Worm (Caenorhabditis elegans) whole organism, L2 larva: ENCODE results near the gene Y66A7A.7.

Source experiments
- C34F6.9 ChIP-seq: fragments of 150-350 bp; optimal IDR thresholded peaks from 2 replicates; lab custom pipeline; 2014; ENCODE audit warnings: missing biosample characterization, missing genetic modification characterization
- F13H6.1 ChIP-seq: sonication (generic microtip); optimal IDR thresholded peaks from 2 replicates; lab custom pipeline; 2016; ENCODE audit warnings: missing genetic modification characterization, missing compliant biosample characterization
- ZK546.5 ChIP-seq: sonication (generic microtip); optimal IDR thresholded peaks from 2 replicates; lab custom pipeline; 2017; ENCODE audit warnings: missing biosample characterization, missing genetic modification characterization
- alr-1 ChIP-seq: fragments of 150-350 bp; optimal IDR thresholded peaks from 2 replicates; lab custom pipeline; 2014; ENCODE audit warnings: missing biosample characterization, missing genetic modification characterization
- ama-1 ChIP-seq: fragments of 150-350 bp; optimal IDR thresholded peaks from 2 replicates; lab custom pipeline; 2018; ENCODE audit warnings: inconsistent platforms
- blmp-1 ChIP-seq: sonication (generic microtip); optimal IDR thresholded peaks from 2 replicates; lab custom pipeline; 2017; ENCODE audit warnings: missing genetic modification characterization, mild to moderate bottlenecking, missing compliant biosample characterization, antibody characterized with exemption, moderate library complexity; ENCODE audit not compliant: insufficient read depth
- ceh-82 ChIP-seq: fragments of 150-350 bp; optimal IDR thresholded peaks from 2 replicates; lab custom pipeline; 2014; ENCODE audit warnings: missing biosample characterization, missing genetic modification characterization
- crh-2 ChIP-seq: sonication (generic microtip); optimal IDR thresholded peaks from 2 replicates; lab custom pipeline; 2017; ENCODE audit warnings: missing biosample characterization, missing genetic modification characterization
- egl-27 ChIP-seq: sonication (generic microtip); optimal IDR thresholded peaks from 3 replicates; lab custom pipeline; 2017; ENCODE audit warnings: missing biosample characterization, missing genetic modification reagents, missing genetic modification characterization
- elt-1 ChIP-seq: fragments of 150-350 bp; optimal IDR thresholded peaks from 2 replicates; lab custom pipeline; 2014; ENCODE audit warnings: missing biosample characterization, missing genetic modification characterization
- elt-3 ChIP-seq: sonication (generic microtip); optimal IDR thresholded peaks from 2 replicates; lab custom pipeline; 2017; ENCODE audit warnings: missing biosample characterization, missing genetic modification characterization
- fos-1 ChIP-seq: fragments of 150-350 bp; optimal IDR thresholded peaks from 2 replicates; lab custom pipeline; 2014; ENCODE audit warnings: missing biosample characterization, missing genetic modification characterization
- gmeb-1 ChIP-seq: fragments of 150-350 bp; optimal IDR thresholded peaks from 2 replicates; lab custom pipeline; 2014; ENCODE audit warnings: missing biosample characterization, missing genetic modification characterization
- lin-13 ChIP-seq: fragments of 150-350 bp; optimal IDR thresholded peaks from 2 replicates; lab custom pipeline; 2014; ENCODE audit warnings: missing biosample characterization, missing genetic modification reagents, missing genetic modification characterization
- lin-39 ChIP-seq: fragments of 150-350 bp; optimal IDR thresholded peaks from 2 replicates; lab custom pipeline; 2014; ENCODE audit warnings: missing biosample characterization, missing genetic modification reagents, missing genetic modification characterization
- lsy-2 ChIP-seq, 2 experiments: fragments of 150-350 bp in 1 of 2; sonication (generic microtip) in 1 of 2; optimal IDR thresholded peaks; 2 replicates each; lab custom pipeline; 2014 to 2017; ENCODE audit warnings: missing biosample characterization in 2 of 2, missing genetic modification characterization in 2 of 2
- mab-5 ChIP-seq: fragments of 150-350 bp; optimal IDR thresholded peaks from 2 replicates; lab custom pipeline; 2014; ENCODE audit warnings: missing biosample characterization, missing genetic modification characterization
- mdl-1 ChIP-seq, 2 experiments: fragments of 150-350 bp in 1 of 2; sonication (generic microtip) in 1 of 2; optimal IDR thresholded peaks; 2 replicates each; lab custom pipeline; 2017; ENCODE audit warnings: missing biosample characterization in 2 of 2, missing genetic modification characterization in 2 of 2
- nhr-10 ChIP-seq: sonication (generic microtip); optimal IDR thresholded peaks from 2 replicates; lab custom pipeline; 2017; ENCODE audit warnings: missing biosample characterization, missing genetic modification characterization
- nhr-11 ChIP-seq: fragments of 150-350 bp; optimal IDR thresholded peaks from 2 replicates; lab custom pipeline; 2014; ENCODE audit warnings: missing biosample characterization, missing genetic modification characterization
- nhr-12 ChIP-seq: fragments of 150-350 bp; optimal IDR thresholded peaks from 2 replicates; lab custom pipeline; 2014; ENCODE audit warnings: missing biosample characterization, missing genetic modification characterization
- nhr-21 ChIP-seq: fragments of 150-350 bp; optimal IDR thresholded peaks from 2 replicates; lab custom pipeline; 2014; ENCODE audit warnings: missing biosample characterization, missing genetic modification characterization
- nhr-23 ChIP-seq: fragments of 150-350 bp; optimal IDR thresholded peaks from 2 replicates; lab custom pipeline; 2014; ENCODE audit warnings: missing biosample characterization, missing genetic modification reagents, missing genetic modification characterization
- nhr-237 ChIP-seq: fragments of 150-350 bp; optimal IDR thresholded peaks from 2 replicates; lab custom pipeline; 2014; ENCODE audit warnings: missing biosample characterization, missing genetic modification characterization
- nhr-25 ChIP-seq: fragments of 150-350 bp; sonication (generic microtip); optimal IDR thresholded peaks from 3 replicates; lab custom pipeline; 2014; ENCODE audit warnings: missing biosample characterization, missing genetic modification characterization
- nhr-6 ChIP-seq: fragments of 150-350 bp; optimal IDR thresholded peaks from 2 replicates; lab custom pipeline; 2014; ENCODE audit warnings: missing biosample characterization, missing genetic modification characterization
- sma-9 ChIP-seq, 2 experiments: fragments of 150-350 bp in 1 of 2; sonication (generic microtip) in 1 of 2; optimal IDR thresholded peaks; 2 replicates each; lab custom pipeline; 2014 to 2016; ENCODE audit warnings: missing genetic modification characterization in 2 of 2, mild to moderate bottlenecking in 1 of 2, missing biosample characterization in 1 of 2, missing compliant biosample characterization in 1 of 2, missing genetic modification reagents in 1 of 2, moderate library complexity in 1 of 2
- unc-39 ChIP-seq: fragments of 150-350 bp; optimal IDR thresholded peaks from 2 replicates; lab custom pipeline; 2014; ENCODE audit warnings: missing biosample characterization, missing genetic modification characterization
- unc-55 ChIP-seq: fragments of 150-350 bp; sonication (generic microtip); optimal IDR thresholded peaks from 3 replicates; lab custom pipeline; 2014; ENCODE audit warnings: missing biosample characterization, missing genetic modification reagents, missing genetic modification characterization
- zag-1 ChIP-seq: fragments of 150-350 bp; optimal IDR thresholded peaks from 2 replicates; lab custom pipeline; 2014; ENCODE audit warnings: missing biosample characterization, missing genetic modification characterization
- ztf-1 ChIP-seq: fragments of 200-800 bp; sonication (Bioruptor generic); conservative IDR thresholded peaks from 2 replicates; pipeline ENCODE4 v1.3.6; 2022; ENCODE audit warnings: missing genetic modification characterization, missing compliant biosample characterization
- ztf-4 ChIP-seq: fragments of 150-350 bp; optimal IDR thresholded peaks from 2 replicates; lab custom pipeline; 2014; ENCODE audit warnings: missing biosample characterization, missing genetic modification characterization

The Y66A7A.7 gene

ce11 chrIII:11588911-11589310 is 40.3 kb downstream of the Y66A7A.7 start, which contains the start of gene Y66D12A.3:
Gene Y66D12A.3, plus strand, starts transcription at chrIII:11589211.
- TF ChIP-seq fos-1 (tag; lab: Kevin White, UChicago) (no peak), elt-3 (tag; lab: Kevin White, UChicago) (no peak), ama-1 (lab: Kevin White, UChicago) (no peak), blmp-1 (tag; lab: Kevin White, UChicago) (no peak)

- TF ChIP-seq alr-1 (no peak), crh-2 (no peak), nhr-237 (tag; lab: Kevin White, UChicago) (no peak), ama-1 (lab: Kevin White, UChicago) (no peak), lin-39 (tag; lab: Kevin White, UChicago) (no peak), gmeb-1 (no peak), mab-5 (tag; lab: Kevin White, UChicago) (no peak), nhr-11 (tag; lab: Kevin White, UChicago) (no peak), zag-1 (tag; lab: Kevin White, UChicago) (no peak), nhr-23 (tag; lab: Kevin White, UChicago) (no peak), ceh-82 (tag; lab: Kevin White, UChicago) (no peak), unc-39 (no peak), mdl-1 (tag; optimal IDR thresholded peaks at IDR 0.05; lab: Kevin White, UChicago) (no peak), nhr-12 (no peak)
These were observed 46.7 kb downstream of the Y66A7A.7 start for ce11 chrIII:11582569-11582968.

- TF ChIP-seq nhr-10 (no peak), elt-1 (tag; lab: Kevin White, UChicago) (no peak), nhr-6 (no peak), ZK546.5 (tag; lab: Kevin White, UChicago) (no peak), nhr-25 (tag; lab: Kevin White, UChicago) (no peak), mab-5 (tag; lab: Kevin White, UChicago) (no peak), zag-1 (tag; lab: Kevin White, UChicago) (no peak), unc-39 (no peak), sma-9 (GFP tag; optimal IDR thresholded peaks at IDR 0.05; lab: Kevin White, UChicago) (no peak), sma-9 (tag; optimal IDR thresholded peaks at IDR 0.05; lab: Kevin White, UChicago) (no peak), ztf-1 (GFP tag; lab: Robert Waterston, UW) (no peak), lin-13 (GFP tag; lab: Kevin White, UChicago) (no peak), F13H6.1 (tag; lab: Kevin White, UChicago) (no peak), ztf-4 (no peak), C34F6.9 (tag; lab: Kevin White, UChicago) (no peak), nhr-21 (no peak), egl-27 (tag; lab: Kevin White, UChicago) (no peak), nhr-23 (tag; lab: Kevin White, UChicago) (no peak)
These were observed 47.9 kb downstream of the Y66A7A.7 start, which contains the start of the genes Y66D12A.6 and ceh-92 for ce11 chrIII:11581372-11581771. Gene Y66D12A.6, minus strand, starts transcription at chrIII:11581402. Gene ceh-92, plus strand, starts transcription at chrIII:11581600.

ce11 chrIII:11580428-11580885 is 48.8 kb downstream of the Y66A7A.7 start, which contains the start of gene Y66D12A.7:
Gene Y66D12A.7, minus strand, starts transcription at chrIII:11580478.
- TF ChIP-seq unc-55 (GFP tag; lab: Kevin White, UChicago) (peak; percentile 61), ceh-82 (tag; lab: Kevin White, UChicago) (no peak), F13H6.1 (tag; lab: Kevin White, UChicago) (no peak), zag-1 (tag; lab: Kevin White, UChicago) (no peak), lin-13 (GFP tag; lab: Kevin White, UChicago) (peak; percentile 30), lsy-2 (tag; optimal IDR thresholded peaks at IDR 0.05; lab: Kevin White, UChicago) (peak in 1 of 2 experiments; percentile 54), alr-1 (no peak), nhr-10 (no peak), crh-2 (peak; percentile 5), egl-27 (tag; lab: Kevin White, UChicago) (no peak), gmeb-1 (peak; percentile 88)

- no peak for TF ChIP-seq nhr-21
These were observed 49.9 kb downstream of the Y66A7A.7 start for ce11 chrIII:11579380-11579779.
